Fruit fly (Drosophila melanogaster): Measurements from ENCODE around the gene CG13625.
A peak's percentile ranks its signal among the peaks of the same experiment; 100 is the strongest.

Gene CG13625

DNA sequence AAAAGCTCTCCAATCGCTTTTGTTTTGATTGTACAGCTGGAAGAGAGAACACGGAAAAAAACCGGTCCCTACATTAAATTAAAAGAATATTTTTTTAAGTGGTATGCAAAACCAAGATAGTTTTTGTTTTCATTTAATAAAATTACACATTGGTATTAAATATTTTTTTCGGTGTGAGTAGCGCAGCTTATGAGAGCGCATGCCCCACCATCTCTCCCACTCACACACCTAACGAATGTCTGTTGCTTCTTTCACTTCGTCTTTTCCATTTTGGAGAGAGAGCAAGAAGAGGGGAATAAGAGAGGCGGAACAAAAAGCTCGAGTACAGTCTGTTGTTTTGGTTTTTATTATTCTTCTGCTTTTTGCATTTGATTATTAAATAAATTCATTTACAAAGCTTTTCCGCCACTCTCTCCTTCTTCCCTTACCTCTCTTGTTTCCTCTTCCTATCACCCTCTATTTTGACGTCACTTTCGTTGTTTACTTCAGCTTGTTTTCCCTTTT is 12.4 kb downstream of the CG13625 start:
- peak; percentile 98 for TF ChIP-seq CG7839 (tag; optimal IDR thresholded peaks at IDR 0.05)
- TF ChIP-seq Scr (GFP tag; IDR thresholded peaks at IDR 0.05; ENCODE audit: partially characterized antibody) = no peak
- peak; percentile 87 for TF ChIP-seq dm (GFP tag; optimal IDR thresholded peaks at IDR 0.05)
- peak; percentile 64 for TF ChIP-seq CG4282 (GFP tag; optimal IDR thresholded peaks at IDR 0.05)
- TF ChIP-seq CG17568 (GFP tag; optimal IDR thresholded peaks at IDR 0.05) = peak; percentile 97
- peak in 1 of 2 experiments; percentile 77 for TF ChIP-seq crp (GFP tag; optimal IDR thresholded peaks at IDR 0.05)
- peak; percentile 98 for TF ChIP-seq Hand (GFP tag; optimal IDR thresholded peaks at IDR 0.05)
- TF ChIP-seq CkIIα-i1 (GFP tag; IDR thresholded peaks at IDR 0.05) = peak; percentile 90
- TF ChIP-seq Gsc (GFP tag; IDR thresholded peaks at IDR 0.05) = no peak
- TF ChIP-seq sc (optimal IDR thresholded peaks at IDR 0.05) = no peak
- peak; percentile 91 for TF ChIP-seq sc (GFP tag; optimal IDR thresholded peaks at IDR 0.05)
- no peak for TF ChIP-seq zen2 (GFP tag; IDR thresholded peaks at IDR 0.05; ENCODE audit: partially characterized antibody)
- TF ChIP-seq CG7556 (GFP tag; optimal IDR thresholded peaks at IDR 0.05) = peak; percentile 98
- peak; percentile 98 for TF ChIP-seq lmd (GFP tag; IDR thresholded peaks at IDR 0.05)
- peak; percentile 89 for TF ChIP-seq luna (GFP tag; optimal IDR thresholded peaks at IDR 0.05)
- TF ChIP-seq Hr3 (GFP tag; optimal IDR thresholded peaks at IDR 0.05) = peak; percentile 96
- TF ChIP-seq zen (tag; optimal IDR thresholded peaks at IDR 0.05) = peak; percentile 91
- peak; percentile 99 for TF ChIP-seq Rfx (GFP tag; IDR thresholded peaks at IDR 0.05)
- peak; percentile 96 for TF ChIP-seq bab2 (GFP tag; optimal IDR thresholded peaks at IDR 0.05)
- TF ChIP-seq CG11085 (GFP tag; IDR thresholded peaks at IDR 0.05) = peak; percentile 97
- no peak; the same call in 2 of the 3 replicates for TF ChIP-seq knrl (GFP tag; IDR thresholded peaks at IDR 0.05; ENCODE audit: partially characterized antibody)
- peak; percentile 99 for TF ChIP-seq CG13894 (tag; optimal IDR thresholded peaks at IDR 0.05)
- peak; percentile 97 for TF ChIP-seq grau (tag; optimal IDR thresholded peaks at IDR 0.05)
- peak; percentile 99 for TF ChIP-seq vvl (GFP tag; IDR thresholded peaks at IDR 0.05)
- no peak for TF ChIP-seq stwl (tag; optimal IDR thresholded peaks at IDR 0.05)
- TF ChIP-seq Hmr (GFP tag; optimal IDR thresholded peaks at IDR 0.05) = peak; percentile 99
- TF ChIP-seq jumu (GFP tag; optimal IDR thresholded peaks at IDR 0.05) = peak; percentile 92
- TF ChIP-seq NC2α (GFP tag; optimal IDR thresholded peaks at IDR 0.05) = peak; percentile 83
- peak; percentile 94 for TF ChIP-seq CG10462 (GFP tag; optimal IDR thresholded peaks at IDR 0.05)
- peak; percentile 99 for TF ChIP-seq so (GFP tag; IDR thresholded peaks at IDR 0.05)
- TF ChIP-seq CG10321 (GFP tag; IDR thresholded peaks at IDR 0.05) = peak; percentile 87
- TF ChIP-seq CG8359 (GFP tag; optimal IDR thresholded peaks at IDR 0.05; ENCODE audit: borderline replicate concordance) = peak; percentile 79
- peak; percentile 93 for TF ChIP-seq CG11696 (GFP tag; IDR thresholded peaks at IDR 0.05)
- peak; percentile 98 for TF ChIP-seq Asciz (GFP tag; optimal IDR thresholded peaks at IDR 0.05)
- no peak for TF ChIP-seq hth (optimal IDR thresholded peaks at IDR 0.05)
- peak; percentile 96 for TF ChIP-seq sr (GFP tag; IDR thresholded peaks at IDR 0.05)
- TF ChIP-seq CG34422 (GFP tag; IDR thresholded peaks at IDR 0.05) = peak; percentile 99
- TF ChIP-seq CG16815 (GFP tag; optimal IDR thresholded peaks at IDR 0.05) = peak; percentile 85
- peak; percentile 98 for TF ChIP-seq CG2199 (GFP tag; IDR thresholded peaks at IDR 0.05)
- TF ChIP-seq CG15696 (tag; optimal IDR thresholded peaks at IDR 0.05) = peak; percentile 74
- peak; percentile 93 for TF ChIP-seq fu2 (GFP tag; optimal IDR thresholded peaks at IDR 0.05)
- TF ChIP-seq HLH3B (GFP tag; IDR thresholded peaks at IDR 0.05) = peak; percentile 99
- peak; percentile 98 for TF ChIP-seq ATbp (GFP tag; optimal IDR thresholded peaks at IDR 0.05)
- TF ChIP-seq pita (GFP tag; optimal IDR thresholded peaks at IDR 0.05) = no peak
- peak; percentile 92 for TF ChIP-seq exex (tag; optimal IDR thresholded peaks at IDR 0.05)
- peak; percentile 73 for TF ChIP-seq bigmax (GFP tag; optimal IDR thresholded peaks at IDR 0.05)
- peak; percentile 97 for TF ChIP-seq gcm (GFP tag; optimal IDR thresholded peaks at IDR 0.05)
- no peak for TF ChIP-seq Kr (GFP tag; optimal IDR thresholded peaks at IDR 0.05)
- peak; percentile 90 for TF ChIP-seq CG8944 (GFP tag; optimal IDR thresholded peaks at IDR 0.05)
- TF ChIP-seq CG4360 (GFP tag; IDR thresholded peaks at IDR 0.05) = peak; percentile 84

Measured in whole organism, embryonic.